Worm (Caenorhabditis elegans): ENCODE measurements around the gene C29E4.10.
A peak's percentile ranks its signal among the peaks of the same experiment; 100 is the strongest.

C29E4.10 gene

ce11 chrIII:7928549-7929129 is 9.0 kb upstream of the C29E4.10 start, which contains the start of the genes C29E4.13 and npp-15:
Gene C29E4.13, minus strand, starts transcription at chrIII:7928717.
Gene npp-15, plus strand, starts transcription at chrIII:7929043.
- TF ChIP-seq T20F7.1 (GFP tag; optimal IDR thresholded peaks at IDR 0.05) = peak; percentile 72
- peak; percentile 39 for TF ChIP-seq unc-130 (GFP tag; optimal IDR thresholded peaks at IDR 0.05)
- TF ChIP-seq sdz-12 (GFP tag; optimal IDR thresholded peaks at IDR 0.05) = no peak
- TF ChIP-seq daf-19 (GFP tag; conservative IDR thresholded peaks at IDR 0.05) = no peak
- TF ChIP-seq pqm-1 (tag; optimal IDR thresholded peaks at IDR 0.05) = peak; percentile 21
- TF ChIP-seq nhr-28 (tag; optimal IDR thresholded peaks at IDR 0.05) = peak; percentile 34
- peak; percentile 12 for TF ChIP-seq hlh-30 (tag; optimal IDR thresholded peaks at IDR 0.05; ENCODE audit: insufficient read depth)
- peak; percentile 10 for TF ChIP-seq mep-1 (tag; optimal IDR thresholded peaks at IDR 0.05)
- peak; percentile 64 for TF ChIP-seq mes-2 (tag; optimal IDR thresholded peaks at IDR 0.05; ENCODE audit: poor library complexity, severe bottlenecking)
- TF ChIP-seq rbr-2 (tag; optimal IDR thresholded peaks at IDR 0.05) = no peak
- no peak for TF ChIP-seq daf-16 (GFP tag; optimal IDR thresholded peaks at IDR 0.05)
- TF ChIP-seq daf-16 (tag; optimal IDR thresholded peaks at IDR 0.05) = peak; percentile 37
- no peak for TF ChIP-seq nhr-102 (tag; optimal IDR thresholded peaks at IDR 0.05)
- TF ChIP-seq dve-1 (tag; optimal IDR thresholded peaks at IDR 0.05; ENCODE audit: insufficient read depth) = peak; percentile 28
- TF ChIP-seq lin-38 (GFP tag; IDR thresholded peaks at IDR 0.05) = peak; percentile 33; the same call in 1 of the 2 replicates
- TF ChIP-seq dpl-1 (GFP tag; optimal IDR thresholded peaks at IDR 0.05) = peak; percentile 81

- TF ChIP-seq dve-1 (tag; optimal IDR thresholded peaks at IDR 0.05; ENCODE audit: insufficient read depth) (peak; percentile 16), pqm-1 (tag; optimal IDR thresholded peaks at IDR 0.05) (peak; percentile 22), F10B5.3 (tag; optimal IDR thresholded peaks at IDR 0.05) (no peak), F49E8.2 (tag; optimal IDR thresholded peaks at IDR 0.05; ENCODE audit: borderline replicate concordance) (no peak), hif-1 (tag; optimal IDR thresholded peaks at IDR 0.05) (no peak), daf-16 (GFP tag; optimal IDR thresholded peaks at IDR 0.05) (no peak), daf-16 (tag; optimal IDR thresholded peaks at IDR 0.05) (peak; percentile 50)
Observed at ce11 chrIII:7933235-7933634, 4.4 kb upstream of the C29E4.10 start, which contains the start of gene ran-2. Gene ran-2, plus strand, starts transcription at chrIII:7933535.

ce11 chrIII:7940819-7941218 is 3.2 kb downstream of the C29E4.10 start, which contains the start of gene C29E4.12:
Gene C29E4.12, plus strand, starts transcription at chrIII:7941151.
- TF ChIP-seq nhr-28 (tag; optimal IDR thresholded peaks at IDR 0.05) = peak; percentile 52
- TF ChIP-seq dmd-8 (GFP tag; IDR thresholded peaks at IDR 0.05) = no peak
- peak; percentile 94 for TF ChIP-seq Y48G9A.11 (GFP tag; IDR thresholded peaks at IDR 0.05)
- peak; percentile 99 for TF ChIP-seq T20F7.1 (GFP tag; optimal IDR thresholded peaks at IDR 0.05)
- TF ChIP-seq nhr-25 (tag; optimal IDR thresholded peaks at IDR 0.05; ENCODE audit: borderline replicate concordance, insufficient read depth) = peak; percentile 55
- peak; percentile 79 for TF ChIP-seq hlh-30 (tag; optimal IDR thresholded peaks at IDR 0.05; ENCODE audit: insufficient read depth)
- peak; percentile 65; the same call in 1 of the 2 replicates for TF ChIP-seq hmg-1.1 (GFP tag; IDR thresholded peaks at IDR 0.05)
- no peak for TF ChIP-seq Y105C5A.15 (GFP tag; IDR thresholded peaks at IDR 0.05)
- peak; percentile 38 for TF ChIP-seq fkh-10 (GFP tag; optimal IDR thresholded peaks at IDR 0.05)
- peak; percentile 62 for TF ChIP-seq aha-1 (tag)
- no peak for TF ChIP-seq lin-39 (tag; optimal IDR thresholded peaks at IDR 0.05)
- peak in 1 of 2 experiments; percentile 83 for TF ChIP-seq lsy-2 (tag; optimal IDR thresholded peaks at IDR 0.05)
- no peak for TF ChIP-seq pha-4 (GFP tag; IDR thresholded peaks at IDR 0.05)
- no peak for TF ChIP-seq pha-4 (tag; optimal IDR thresholded peaks at IDR 0.05)
- no peak for TF ChIP-seq spr-1 (tag; optimal IDR thresholded peaks at IDR 0.05)
- no peak for TF ChIP-seq ctbp-1 (GFP tag; IDR thresholded peaks at IDR 0.05)
- peak; percentile 11 for TF ChIP-seq nhr-11 (tag; optimal IDR thresholded peaks at IDR 0.05)
- no peak for TF ChIP-seq madf-9 (GFP tag; conservative IDR thresholded peaks at IDR 0.05)
- TF ChIP-seq set-16 (GFP tag; IDR thresholded peaks at IDR 0.05) = no peak
- peak; percentile 96 for TF ChIP-seq dpl-1 (GFP tag; optimal IDR thresholded peaks at IDR 0.05)
- no peak for TF ChIP-seq hlh-11 (tag; optimal IDR thresholded peaks at IDR 0.05)
- TF ChIP-seq nhr-6 (tag; optimal IDR thresholded peaks at IDR 0.05) = peak; percentile 45
- no peak for TF ChIP-seq lin-15B (tag; optimal IDR thresholded peaks at IDR 0.05)
- no peak for TF ChIP-seq mep-1 (tag; optimal IDR thresholded peaks at IDR 0.05)
- peak; percentile 77 for TF ChIP-seq mes-2 (tag; optimal IDR thresholded peaks at IDR 0.05; ENCODE audit: poor library complexity, severe bottlenecking)
- no peak for TF ChIP-seq zfp-2 (tag; optimal IDR thresholded peaks at IDR 0.05)
- no peak for TF ChIP-seq daf-19 (GFP tag; conservative IDR thresholded peaks at IDR 0.05)
- TF ChIP-seq dve-1 (tag; optimal IDR thresholded peaks at IDR 0.05; ENCODE audit: insufficient read depth) = peak; percentile 26
- peak in 1 of 2 experiments; percentile 27 for TF ChIP-seq hif-1 (tag; optimal IDR thresholded peaks at IDR 0.05)

Data from whole organism, L4 larva.